Worm (Caenorhabditis elegans) whole organism, L1 larva: ENCODE measurements around the gene gpc-1.

Experiments used
- ceh-82 ChIP-seq, 3 experiments: fragments of 150-350 bp in 1 of 3; sonication (generic microtip) in 2 of 3; optimal IDR thresholded peaks; 2 replicates each; lab custom pipeline; 2014 to 2017; ENCODE audit warnings: missing biosample characterization in 3 of 3, missing genetic modification characterization in 3 of 3
- dpl-1 ChIP-seq, 3 experiments: fragments of 150-350 bp in 2 of 3; sonication (generic microtip) in 1 of 3; optimal IDR thresholded peaks; 2 replicates each; lab custom pipeline; 2014 to 2017; ENCODE audit warnings: missing biosample characterization in 3 of 3, missing genetic modification characterization in 3 of 3, missing genetic modification reagents in 3 of 3
- efl-1 ChIP-seq, 4 experiments: fragments of 150-350 bp; optimal IDR thresholded peaks in 3 of 4; peaks in 1 of 4; 1 replicate in 1 of 4; 2 replicates in 3 of 4; lab custom pipeline; 2014; ENCODE audit warnings: missing biosample characterization in 2 of 4, missing genetic modification characterization in 2 of 4, missing genetic modification reagents in 2 of 4
- efl-3 ChIP-seq: fragments of 200-800 bp; sonication (Bioruptor generic); optimal IDR thresholded peaks from 2 replicates; lab custom pipeline; 2018; ENCODE audit warnings: mild to moderate bottlenecking, missing genetic modification characterization, missing compliant biosample characterization
- egl-13 ChIP-seq: sonication (generic microtip); optimal IDR thresholded peaks from 2 replicates; lab custom pipeline; 2016; ENCODE audit warnings: missing genotype, missing genetic modification reagents, missing genetic modification characterization, missing compliant biosample characterization
- egl-27 ChIP-seq, 2 experiments: fragments of 150-350 bp in 1 of 2; sonication (generic microtip); optimal IDR thresholded peaks; 3 replicates each; lab custom pipeline; 2017 to 2018; ENCODE audit warnings: missing biosample characterization in 2 of 2, missing genetic modification characterization in 2 of 2, missing genetic modification reagents in 2 of 2
- elt-2 ChIP-seq: sonication (generic microtip); optimal IDR thresholded peaks from 2 replicates; lab custom pipeline; 2016; ENCODE audit warnings: missing genetic modification characterization, mild to moderate bottlenecking, inconsistent platforms, missing compliant biosample characterization, missing genetic modification reagents
- fkh-10 ChIP-seq: sonication (generic microtip); optimal IDR thresholded peaks from 2 replicates; lab custom pipeline; 2017; ENCODE audit warnings: missing biosample characterization, missing genetic modification reagents, missing genetic modification characterization
- fkh-4 ChIP-seq: sonication (generic microtip); optimal IDR thresholded peaks from 2 replicates; lab custom pipeline; 2016; ENCODE audit warnings: missing compliant biosample characterization, missing genetic modification characterization, borderline replicate concordance
- fkh-8 ChIP-seq: sonication (generic microtip); optimal IDR thresholded peaks from 2 replicates; lab custom pipeline; 2016; ENCODE audit warnings: mild to moderate bottlenecking, missing genetic modification characterization, missing compliant biosample characterization
- irx-1 ChIP-seq: sonication (generic microtip); optimal IDR thresholded peaks from 2 replicates; lab custom pipeline; 2016; ENCODE audit warnings: missing genetic modification characterization, missing compliant biosample characterization
- lin-14 ChIP-seq: fragments of 200-800 bp; sonication (Bioruptor generic); optimal IDR thresholded peaks from 2 replicates; lab custom pipeline; 2018; ENCODE audit warnings: mild to moderate bottlenecking, missing genetic modification characterization, moderate library complexity, missing compliant biosample characterization
- lin-35 ChIP-seq, 2 experiments: fragments of 150-350 bp; optimal IDR thresholded peaks; 2 replicates each; lab custom pipeline; 2014; ENCODE audit warnings: missing biosample characterization in 2 of 2, missing genetic modification characterization in 2 of 2, missing genetic modification reagents in 2 of 2
- lin-39 ChIP-seq: fragments of 150-350 bp; optimal IDR thresholded peaks from 2 replicates; lab custom pipeline; 2014; ENCODE audit warnings: missing biosample characterization, missing genetic modification reagents, missing genetic modification characterization
- mab-9 ChIP-seq: fragments of 200-800 bp; sonication (Bioruptor generic); IDR thresholded peaks from 2 replicates; pipeline ENCODE4 v1.3.6; 2022; ENCODE audit warnings: missing genetic modification reagents, missing genetic modification characterization, missing compliant biosample characterization
- mdl-1 ChIP-seq, 2 experiments: fragments of 150-350 bp; optimal IDR thresholded peaks; 2 replicates each; lab custom pipeline; 2014 to 2017; ENCODE audit warnings: missing biosample characterization in 2 of 2, missing genetic modification characterization in 2 of 2, inconsistent platforms in 1 of 2
- nhr-12 ChIP-seq: sonication (generic microtip); optimal IDR thresholded peaks from 2 replicates; lab custom pipeline; 2017; ENCODE audit warnings: missing biosample characterization, missing genetic modification characterization
- nhr-19 ChIP-seq: fragments of 200-800 bp; sonication (Bioruptor generic); conservative IDR thresholded peaks from 2 replicates; pipeline ENCODE4 v1.3.6; 2022; ENCODE audit warnings: missing genetic modification characterization, missing compliant biosample characterization
- nhr-20 ChIP-seq: sonication (generic microtip); optimal IDR thresholded peaks from 2 replicates; lab custom pipeline; 2016; ENCODE audit warnings: mild to moderate bottlenecking, missing genetic modification characterization, missing compliant biosample characterization
- nhr-47 ChIP-seq: sonication (generic microtip); optimal IDR thresholded peaks from 2 replicates; lab custom pipeline; 2016; ENCODE audit warnings: mild to moderate bottlenecking, missing genetic modification characterization, moderate library complexity, missing compliant biosample characterization
- nhr-71 ChIP-seq: sonication (generic microtip); optimal IDR thresholded peaks from 2 replicates; lab custom pipeline; 2016; ENCODE audit warnings: mild to moderate bottlenecking, missing genetic modification characterization, moderate library complexity, missing compliant biosample characterization
- nhr-76 ChIP-seq: sonication (generic microtip); optimal IDR thresholded peaks from 2 replicates; lab custom pipeline; 2017; ENCODE audit warnings: missing biosample characterization, missing genetic modification characterization
- nhr-85 ChIP-seq: sonication (generic microtip); peaks from one replicate; lab custom pipeline; 2016; ENCODE audit warnings: missing genetic modification characterization, inconsistent platforms, missing compliant biosample characterization
- rnt-1 ChIP-seq: sonication (generic microtip); optimal IDR thresholded peaks from 2 replicates; lab custom pipeline; 2016; ENCODE audit warnings: mild to moderate bottlenecking, missing genetic modification characterization, moderate library complexity, missing compliant biosample characterization
- skn-1 ChIP-seq: fragments of 150-350 bp; optimal IDR thresholded peaks from 2 replicates; lab custom pipeline; 2014; ENCODE audit warnings: missing biosample characterization, missing genetic modification characterization
- snpc-4 ChIP-seq: fragments of 150-350 bp; optimal IDR thresholded peaks from 2 replicates; lab custom pipeline; 2014; ENCODE audit warnings: missing biosample characterization, missing genetic modification characterization
- snu-23 ChIP-seq: sonication (generic microtip); optimal IDR thresholded peaks from 2 replicates; lab custom pipeline; 2016; ENCODE audit warnings: missing genetic modification characterization, missing compliant biosample characterization
- sup-37 ChIP-seq: fragments of 200-800 bp; sonication (Bioruptor generic); optimal IDR thresholded peaks from 2 replicates; lab custom pipeline; 2018; ENCODE audit warnings: mild to moderate bottlenecking, missing genetic modification characterization, missing compliant biosample characterization
- swsn-7 ChIP-seq: sonication (generic microtip); optimal IDR thresholded peaks from 2 replicates; lab custom pipeline; 2016; ENCODE audit warnings: missing genetic modification characterization, missing compliant biosample characterization
- unc-130 ChIP-seq: fragments of 150-350 bp; optimal IDR thresholded peaks from 2 replicates; lab custom pipeline; 2017; ENCODE audit warnings: missing biosample characterization, missing genetic modification characterization, inconsistent platforms
- unc-86 ChIP-seq: sonication (generic microtip); optimal IDR thresholded peaks from 2 replicates; lab custom pipeline; 2016; ENCODE audit warnings: missing genetic modification characterization, missing compliant biosample characterization
- vab-15 ChIP-seq: sonication (generic microtip); optimal IDR thresholded peaks from 2 replicates; lab custom pipeline; 2017; ENCODE audit warnings: missing genotype, mild to moderate bottlenecking, missing genetic modification characterization, missing compliant biosample characterization
- xbp-1 ChIP-seq: sonication (generic microtip); optimal IDR thresholded peaks from 2 replicates; lab custom pipeline; 2016; ENCODE audit warnings: missing genetic modification characterization, missing compliant biosample characterization
- zip-4 ChIP-seq: fragments of 200-800 bp; sonication (Bioruptor generic); optimal IDR thresholded peaks from 2 replicates; lab custom pipeline; 2018; ENCODE audit warnings: mild to moderate bottlenecking, missing genetic modification characterization, moderate library complexity, missing compliant biosample characterization
- ztf-4 ChIP-seq: fragments of 150-350 bp; optimal IDR thresholded peaks from 2 replicates; lab custom pipeline; 2014; ENCODE audit warnings: missing biosample characterization, missing genetic modification characterization

gpc-1 gene

ce11 chrX:12876795-12877530 is 7.8 kb downstream of the gpc-1 start, which contains the start of gene bcat-1 (continued):
- no peak for TF ChIP-seq nhr-12
- no peak for TF ChIP-seq vab-15 (tag; lab: Kevin White, UChicago)
- TF ChIP-seq ceh-82 (tag; optimal IDR thresholded peaks at IDR 0.05; lab: Kevin White, UChicago): peak; percentile 9 to 62 (median 61)
- peak; percentile 77 for TF ChIP-seq nhr-47 (tag; lab: Kevin White, UChicago)
- no peak for TF ChIP-seq unc-130 (tag; lab: Kevin White, UChicago)
- peak; percentile 75 for TF ChIP-seq nhr-19
- TF ChIP-seq swsn-7 (tag; lab: Kevin White, UChicago): peak; percentile 68
- TF ChIP-seq lin-39 (tag; lab: Kevin White, UChicago): no peak
- peak; percentile 36 to 97 for TF ChIP-seq mdl-1 (tag; optimal IDR thresholded peaks at IDR 0.05; lab: Kevin White, UChicago)
- TF ChIP-seq mab-9 (GFP tag; lab: Robert Waterston, UW): 0 out of 2 replicates have a peak, but pooled peaks have one; percentile 6
- TF ChIP-seq snpc-4 (tag; lab: Kevin White, UChicago): no peak
- no peak for TF ChIP-seq efl-3 (GFP tag; lab: Kevin White, UChicago)
- TF ChIP-seq fkh-4 (tag; lab: Kevin White, UChicago): no peak
- TF ChIP-seq dpl-1 (GFP tag; optimal IDR thresholded peaks at IDR 0.05; lab: Kevin White, UChicago): no peak
- TF ChIP-seq xbp-1 (tag; lab: Kevin White, UChicago): peak; percentile 69
- peak; percentile 38 for TF ChIP-seq fkh-10 (GFP tag; lab: Kevin White, UChicago)
- TF ChIP-seq skn-1 (tag; lab: Kevin White, UChicago): peak; percentile 62
- TF ChIP-seq efl-1 (optimal IDR thresholded peaks at IDR 0.05; lab: Kevin White, UChicago): peak; percentile 17 to 35
- TF ChIP-seq efl-1 (GFP tag; optimal IDR thresholded peaks at IDR 0.05 in 1 of 2; lab: Kevin White, UChicago): no peak
- no peak for TF ChIP-seq egl-27 (tag; optimal IDR thresholded peaks at IDR 0.05; lab: Kevin White, UChicago)
- TF ChIP-seq unc-86 (tag; lab: Kevin White, UChicago): peak; percentile 58
- TF ChIP-seq sup-37 (GFP tag; lab: Kevin White, UChicago): peak; percentile 52

- peak; percentile 18 for TF ChIP-seq rnt-1 (tag; lab: Kevin White, UChicago)
- TF ChIP-seq nhr-20 (tag; lab: Kevin White, UChicago): peak; percentile 50
- TF ChIP-seq lin-35 (GFP tag; optimal IDR thresholded peaks at IDR 0.05; lab: Kevin White, UChicago): peak in 1 of 2 experiments; percentile 20
- no peak for TF ChIP-seq nhr-76 (tag; lab: Kevin White, UChicago)
- no peak for TF ChIP-seq efl-3 (GFP tag; lab: Kevin White, UChicago)
- peak; percentile 41 for TF ChIP-seq lin-14 (GFP tag; lab: Kevin White, UChicago)
- TF ChIP-seq snu-23 (GFP tag; lab: Kevin White, UChicago): peak; percentile 6
- TF ChIP-seq nhr-71 (tag; lab: Kevin White, UChicago): peak; percentile 72
- TF ChIP-seq efl-1 (optimal IDR thresholded peaks at IDR 0.05; lab: Kevin White, UChicago): no peak
- TF ChIP-seq efl-1 (GFP tag; optimal IDR thresholded peaks at IDR 0.05 in 1 of 2; lab: Kevin White, UChicago): peak in 1 of 2 experiments; percentile 28
- TF ChIP-seq ztf-4 (tag; lab: Kevin White, UChicago): peak; percentile 23
- peak; percentile 17 for TF ChIP-seq fkh-10 (GFP tag; lab: Kevin White, UChicago)
- TF ChIP-seq unc-130 (tag; lab: Kevin White, UChicago): peak; percentile 13
- TF ChIP-seq nhr-85 (tag; lab: Kevin White, UChicago): peak; percentile 73
- TF ChIP-seq egl-13 (tag; lab: Kevin White, UChicago): no peak
- TF ChIP-seq fkh-8 (tag; lab: Kevin White, UChicago): peak; percentile 54
- no peak for TF ChIP-seq zip-4
- peak; percentile 34 for TF ChIP-seq elt-2 (tag; lab: Kevin White, UChicago)
- TF ChIP-seq mdl-1 (tag; optimal IDR thresholded peaks at IDR 0.05; lab: Kevin White, UChicago): peak in 1 of 2 experiments; percentile 69
- TF ChIP-seq skn-1 (tag; lab: Kevin White, UChicago): peak; percentile 18
- TF ChIP-seq irx-1 (tag; lab: Kevin White, UChicago): peak; percentile 11
Observed at ce11 chrX:12875649-12876048, 9.1 kb downstream of the gpc-1 start.
